Worm (Caenorhabditis elegans) whole organism, young adult: ENCODE data around the gene F41E7.7.

Experiments used
- Y56A3A.18 ChIP-seq: fragments of 200-800 bp; sonication (Bioruptor generic); IDR thresholded peaks from 2 replicates; pipeline ENCODE4 v1.3.6; 2022; ENCODE audit warnings: missing genetic modification reagents, missing genetic modification characterization, missing compliant biosample characterization
- aptf-2 ChIP-seq: fragments of 200-800 bp; sonication (Bioruptor generic); conservative IDR thresholded peaks from 2 replicates; pipeline ENCODE4 v1.3.6; 2022; ENCODE audit warnings: missing genetic modification reagents, missing genetic modification characterization, missing compliant biosample characterization
- bed-2 ChIP-seq: fragments of 200-800 bp; sonication (Bioruptor generic); IDR thresholded peaks from 2 replicates; pipeline ENCODE4 v1.3.6; 2022; ENCODE audit warnings: missing genetic modification reagents, missing genetic modification characterization, missing compliant biosample characterization
- egl-44 ChIP-seq: fragments of 200-800 bp; sonication (Bioruptor generic); IDR thresholded peaks from 2 replicates; pipeline ENCODE4 v1.3.6; 2022; ENCODE audit warnings: missing genetic modification reagents, missing genetic modification characterization, missing compliant biosample characterization
- gei-17 ChIP-seq: fragments of 200-800 bp; sonication (Bioruptor generic); optimal IDR thresholded peaks from 2 replicates; lab custom pipeline; 2018; ENCODE audit warnings: mild to moderate bottlenecking, missing genetic modification characterization, missing compliant biosample characterization
- hlh-12 ChIP-seq: sonication (generic microtip); optimal IDR thresholded peaks from 2 replicates; lab custom pipeline; 2016; ENCODE audit warnings: missing genetic modification characterization, missing compliant biosample characterization
- pbrm-1 ChIP-seq: fragments of 200-800 bp; sonication (Bioruptor generic); IDR thresholded peaks from 2 replicates; pipeline ENCODE4 v1.3.6; 2022; ENCODE audit warnings: missing genetic modification reagents, missing genetic modification characterization, missing compliant biosample characterization
- rpc-1 ChIP-seq, 2 experiments: fragments of 150-350 bp in 1 of 2; sonication (generic microtip) in 1 of 2; optimal IDR thresholded peaks; 2 replicates each; lab custom pipeline; 2014 to 2018; ENCODE audit warnings: missing biosample characterization in 1 of 2, missing genetic modification characterization in 1 of 2, missing genetic modification reagents in 1 of 2, missing genotype in 1 of 2
- snpc-4 ChIP-seq, 5 experiments: fragments of 150-350 bp in 1 of 5; sonication (generic microtip) in 4 of 5; optimal IDR thresholded peaks; 2 replicates each; lab custom pipeline; 2014 to 2018; ENCODE audit warnings: missing genetic modification characterization in 5 of 5, missing biosample characterization in 3 of 5, antibody characterized with exemption in 2 of 5, mild to moderate bottlenecking in 2 of 5, missing compliant biosample characterization in 2 of 5, missing genotype in 2 of 5, moderate library complexity in 2 of 5, missing genetic modification reagents in 1 of 5
- unc-130 ChIP-seq: sonication (generic microtip); optimal IDR thresholded peaks from 2 replicates; lab custom pipeline; 2016; ENCODE audit warnings: missing genetic modification reagents, missing genetic modification characterization, missing compliant biosample characterization
- unc-62 ChIP-seq: fragments of 150-350 bp; optimal IDR thresholded peaks from 2 replicates; lab custom pipeline; 2014; ENCODE audit warnings: missing biosample characterization, missing genetic modification reagents, missing genetic modification characterization

DNA sequence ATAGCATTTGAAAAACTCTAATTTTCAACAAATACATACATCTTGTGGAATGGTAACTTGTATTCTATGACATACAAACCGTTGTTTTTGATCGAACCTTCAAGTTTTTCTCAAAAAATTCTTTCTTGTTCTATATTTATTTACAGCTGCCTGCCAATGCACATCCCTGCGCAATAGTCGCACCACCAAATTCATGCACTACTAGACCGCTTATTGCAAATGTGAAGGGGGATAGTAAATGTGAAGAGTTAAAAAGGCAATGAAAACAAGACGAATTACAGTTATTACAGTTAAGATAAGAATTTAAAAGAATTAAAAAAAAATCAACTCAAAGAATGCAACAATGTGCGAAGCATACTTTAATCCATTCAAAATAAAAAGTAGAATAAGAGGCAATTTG is 46.3 kb downstream of the F41E7.7 start:
- TF ChIP-seq rpc-1 (optimal IDR thresholded peaks at IDR 0.05; lab: Kevin White, UChicago) (no peak), rpc-1 (tag; optimal IDR thresholded peaks at IDR 0.05; lab: Kevin White, UChicago) (no peak), gei-17 (no peak), hlh-12 (tag; lab: Kevin White, UChicago) (no peak), pbrm-1 (no peak), unc-62 (GFP tag; lab: Kevin White, UChicago) (no peak), bed-2 (no peak), Y56A3A.18 (no peak), snpc-4 (GFP tag; optimal IDR thresholded peaks at IDR 0.05; lab: Kevin White, UChicago) (no peak), snpc-4 (tag; optimal IDR thresholded peaks at IDR 0.05; lab: Kevin White, UChicago) (no peak), aptf-2 (no peak), egl-44 (GFP tag; lab: Robert Waterston, UW) (no peak), unc-130 (GFP tag; lab: Kevin White, UChicago) (no peak)
